Worm (Caenorhabditis elegans): ENCODE data around the gene srt-19.
"Not testable (repeated sequence)": the region's sequence is repeated elsewhere in the genome, so short reads cannot be mapped to it uniquely, and the experiment has no call there.

Gene srt-19

DNA sequence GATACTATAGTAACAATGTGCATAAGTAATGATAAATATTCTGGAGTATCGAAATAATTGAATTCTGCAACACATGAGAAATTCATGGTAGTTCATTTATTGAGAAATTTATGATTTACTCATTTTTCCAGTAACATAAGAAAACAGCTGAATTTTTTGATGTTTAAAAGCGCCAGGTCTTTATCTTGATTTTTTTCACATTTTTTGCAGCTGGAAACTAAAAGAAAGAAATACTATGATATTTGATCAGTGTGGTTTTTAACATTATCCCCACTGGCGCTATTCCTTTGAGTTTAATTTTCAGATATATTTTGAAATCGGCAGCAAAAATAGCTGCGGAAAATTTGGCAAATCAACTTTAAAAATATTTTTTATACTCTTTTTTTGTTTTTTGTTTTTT lies 8.6 kb downstream of the srt-19 start, which contains the start of gene srh-194:
srh-194 (minus strand) TSS at position 101 of the 400 bp plus-strand sequence.
- not testable (repeated sequence) for TF ChIP-seq unc-62 (GFP tag; optimal IDR thresholded peaks at IDR 0.05)

ce11 chrV:4295920-4296319 lies 11.1 kb downstream of the srt-19 start, which contains the start of gene F47D2.11:
Gene F47D2.11 (minus strand): TSS chrV:4296020.
- TF ChIP-seq unc-62 (GFP tag; optimal IDR thresholded peaks at IDR 0.05) = no peak

ce11 chrV:4298579-4298978 lies 13.7 kb downstream of the srt-19 start, which contains the start of gene ZC132.11:
Gene ZC132.11 (minus strand): TSS chrV:4298679.
- no peak for TF ChIP-seq unc-62 (GFP tag; optimal IDR thresholded peaks at IDR 0.05)

DNA sequence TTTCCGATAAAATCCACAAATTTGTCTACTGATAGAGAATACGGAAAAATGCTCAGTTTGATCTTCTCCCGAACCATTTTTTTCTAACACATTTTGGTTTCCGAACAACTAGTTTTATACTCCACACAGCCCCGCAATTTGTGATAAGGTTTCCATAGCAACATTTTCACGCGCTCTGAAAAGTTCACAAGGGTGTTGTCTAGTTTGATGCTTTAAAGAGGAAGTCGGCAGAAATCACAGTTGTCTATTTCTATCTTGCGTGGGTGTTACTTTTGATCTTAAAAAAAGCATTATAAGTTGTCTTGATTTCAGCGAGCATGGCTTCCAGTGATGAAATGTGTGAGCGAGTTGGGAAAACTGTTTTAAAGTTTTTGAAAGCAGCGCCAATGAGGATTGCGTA lies 14.9 kb downstream of the srt-19 start, which contains the start of gene ZC132.3:
ZC132.3 (minus strand) TSS at position 101 of the 400 bp plus-strand sequence.
- TF ChIP-seq unc-62 (GFP tag; optimal IDR thresholded peaks at IDR 0.05) = no peak

ce11 chrV:4302842-4303241 lies 18.0 kb downstream of the srt-19 start:
- no peak for TF ChIP-seq unc-62 (GFP tag; optimal IDR thresholded peaks at IDR 0.05)

DNA sequence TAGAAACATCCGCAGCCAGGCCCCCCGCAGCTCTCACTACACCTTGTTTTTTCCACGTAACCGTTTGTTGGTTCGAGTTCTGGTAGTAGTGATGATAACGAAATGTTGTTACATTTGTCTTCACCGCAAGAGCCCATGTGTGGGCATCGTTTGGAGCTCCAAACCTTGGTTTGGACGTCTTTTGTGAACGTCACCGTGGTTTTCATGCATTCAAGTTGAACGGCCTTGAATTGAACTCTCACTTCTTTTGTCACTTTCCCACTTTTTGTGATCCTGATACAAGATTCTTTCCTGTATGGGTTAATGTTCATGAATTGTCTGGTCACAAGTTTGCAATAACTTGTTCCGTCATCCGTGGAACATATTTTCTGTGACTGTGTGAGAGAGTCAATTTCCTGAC lies 19.0 kb downstream of the srt-19 start:
- no peak for TF ChIP-seq unc-62 (GFP tag; optimal IDR thresholded peaks at IDR 0.05)

- TF ChIP-seq unc-62 (GFP tag; optimal IDR thresholded peaks at IDR 0.05) = no peak
Measured at ce11 chrV:4304240-4304639, 19.4 kb downstream of the srt-19 start.

- TF ChIP-seq unc-62 (GFP tag; optimal IDR thresholded peaks at IDR 0.05) = no peak
Measured at ce11 chrV:4315057-4315456, 30.2 kb downstream of the srt-19 start, which contains the start of gene srh-192. Gene srh-192 (minus strand): TSS chrV:4315157.

ce11 chrV:4319867-4320266 lies 35.0 kb downstream of the srt-19 start, which contains the start of gene ZC132.9:
Gene ZC132.9 (minus strand): TSS chrV:4319967.
- no peak for TF ChIP-seq unc-62 (GFP tag; optimal IDR thresholded peaks at IDR 0.05)

DNA sequence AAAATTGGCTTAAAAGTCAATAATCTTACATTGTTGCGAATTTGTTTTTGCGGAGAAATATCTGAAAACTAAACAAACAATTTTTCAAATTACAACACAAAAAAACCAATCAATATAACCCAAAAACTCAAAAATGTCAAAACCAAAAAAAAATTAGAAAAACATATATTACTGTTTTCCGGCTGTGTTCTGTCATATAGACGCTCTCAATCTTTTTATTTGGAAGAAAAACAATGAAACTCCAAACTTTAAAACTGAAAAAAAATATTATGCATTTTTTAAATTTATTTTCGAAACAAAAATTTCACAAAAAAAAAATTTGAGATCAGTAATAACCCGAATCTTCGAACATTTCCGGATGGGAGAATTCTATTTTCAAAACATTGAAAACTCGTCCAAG lies 37.9 kb downstream of the srt-19 start, which contains the start of gene R02D1.2:
R02D1.2 (minus strand) TSS at position 101 of the 400 bp plus-strand sequence.
- TF ChIP-seq unc-62 (GFP tag; optimal IDR thresholded peaks at IDR 0.05) = no peak

- TF ChIP-seq unc-62 (GFP tag; optimal IDR thresholded peaks at IDR 0.05) = no peak
Measured at ce11 chrV:4325415-4325814, 40.6 kb downstream of the srt-19 start, which contains the start of gene nhr-125. Gene nhr-125 (minus strand): TSS chrV:4325515.

ce11 chrV:4326841-4327240 lies 42.0 kb downstream of the srt-19 start, which contains the start of gene D2063.1:
Gene D2063.1 (plus strand): TSS chrV:4327121.
- no peak for TF ChIP-seq unc-62 (GFP tag; optimal IDR thresholded peaks at IDR 0.05)

- no peak for TF ChIP-seq unc-62 (GFP tag; optimal IDR thresholded peaks at IDR 0.05)
Measured at ce11 chrV:4330820-4331219, 46.0 kb downstream of the srt-19 start.

ce11 chrV:4332450-4332849 lies 47.6 kb downstream of the srt-19 start, which contains the start of gene oac-12:
Gene oac-12 (minus strand): TSS chrV:4332550.
- no peak for TF ChIP-seq unc-62 (GFP tag; optimal IDR thresholded peaks at IDR 0.05)

DNA sequence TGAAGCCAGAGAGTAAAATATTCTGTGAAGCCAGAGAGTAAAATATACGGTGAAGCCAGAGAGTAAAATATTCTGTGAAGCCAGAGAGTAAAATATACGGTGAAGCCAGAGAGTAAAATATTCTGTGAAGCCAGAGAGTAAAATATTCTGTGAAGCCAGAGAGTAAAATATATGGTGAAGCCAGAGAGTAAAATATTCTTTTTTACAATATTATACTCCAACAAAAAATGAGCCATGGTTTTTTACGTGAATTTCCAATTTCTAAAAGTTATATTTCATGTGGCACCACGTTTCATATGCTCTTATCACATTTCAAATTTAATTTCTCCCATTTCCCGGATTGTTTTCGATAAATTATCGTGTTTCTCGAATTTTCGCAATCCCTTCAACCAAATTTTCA lies 51.6 kb downstream of the srt-19 start, which contains the start of gene irld-1:
irld-1 (plus strand) TSS at position 301 of the 400 bp plus-strand sequence.
- TF ChIP-seq unc-62 (GFP tag; optimal IDR thresholded peaks at IDR 0.05) = not testable (repeated sequence)
